Fruit fly (Drosophila melanogaster): ENCODE results near the gene CG43335.
A peak's percentile ranks its signal among the peaks of the same experiment; 100 is the strongest.

Gene CG43335

dm6 chr3R:15676186-15677073 is 41.2 kb downstream of the CG43335 start (continued):
- TF ChIP-seq chif (GFP tag; optimal IDR thresholded peaks at IDR 0.05), result peak in 1 of 2 experiments; percentile 60

DNA sequence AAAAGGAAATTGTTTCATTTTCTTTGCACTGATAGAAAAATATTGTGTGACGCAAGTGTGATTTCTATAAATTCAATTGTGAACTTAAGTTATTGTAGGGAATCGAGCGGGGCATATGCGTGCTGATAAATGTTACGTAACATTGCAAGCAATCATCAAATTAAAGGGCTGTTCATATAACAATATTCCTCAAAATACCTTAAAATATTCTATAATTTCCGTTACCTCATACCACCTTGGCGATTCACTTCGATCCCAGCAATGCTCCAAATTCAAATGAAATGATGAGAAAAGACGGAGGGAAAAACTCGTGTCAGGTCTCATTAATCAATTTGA is 41.8 kb downstream of the CG43335 start:
- TF ChIP-seq dan (GFP tag; IDR thresholded peaks at IDR 0.05) (no peak), cwo (GFP tag; optimal IDR thresholded peaks at IDR 0.05) (no peak), HHEX (GFP tag; optimal IDR thresholded peaks at IDR 0.05) (no peak), CHES-1-like (GFP tag; optimal IDR thresholded peaks at IDR 0.05) (no peak), Ets97D (GFP tag; optimal IDR thresholded peaks at IDR 0.05) (no peak), Vsx1 (GFP tag; optimal IDR thresholded peaks at IDR 0.05) (no peak), croc (GFP tag; conservative IDR thresholded peaks at IDR 0.05) (no peak), inv (GFP tag; IDR thresholded peaks at IDR 0.05; ENCODE audit: partially characterized antibody) (no peak), CG4404 (GFP tag; IDR thresholded peaks at IDR 0.05) (no peak), CG13123 (GFP tag; optimal IDR thresholded peaks at IDR 0.05) (no peak), Dip3 (GFP tag; optimal IDR thresholded peaks at IDR 0.05) (no peak), Jarid2 (GFP tag; optimal IDR thresholded peaks at IDR 0.05) (no peak), CG33213 (GFP tag; optimal IDR thresholded peaks at IDR 0.05) (no peak), CG8478 (optimal IDR thresholded peaks at IDR 0.05) (no peak), CG12744 (GFP tag; optimal IDR thresholded peaks at IDR 0.05) (no peak), CG16815 (GFP tag; optimal IDR thresholded peaks at IDR 0.05) (no peak), PHDP (tag; optimal IDR thresholded peaks at IDR 0.05) (no peak), eve (GFP tag; optimal IDR thresholded peaks at IDR 0.05) (peak in 1 of 2 experiments; percentile 75), slp2 (GFP tag; optimal IDR thresholded peaks at IDR 0.05) (no peak), Sox102F (GFP tag; optimal IDR thresholded peaks at IDR 0.05) (peak; percentile 9), phol (tag; optimal IDR thresholded peaks at IDR 0.05) (no peak), HLH3B (GFP tag; IDR thresholded peaks at IDR 0.05) (no peak), NFAT (GFP tag; IDR thresholded peaks at IDR 0.05) (no peak), Fer2 (tag; optimal IDR thresholded peaks at IDR 0.05) (no peak), Stat92E (GFP tag; optimal IDR thresholded peaks at IDR 0.05) (no peak), CG18476 (GFP tag; optimal IDR thresholded peaks at IDR 0.05) (no peak), CG3281 (GFP tag; optimal IDR thresholded peaks at IDR 0.05) (no peak), CG6254 (GFP tag; optimal IDR thresholded peaks at IDR 0.05) (no peak), CG10274 (GFP tag; optimal IDR thresholded peaks at IDR 0.05) (peak; percentile 4), CG7556 (GFP tag; optimal IDR thresholded peaks at IDR 0.05) (no peak), Ravus (GFP tag; IDR thresholded peaks at IDR 0.05) (no peak), CG6683 (GFP tag; optimal IDR thresholded peaks at IDR 0.05) (no peak), CG3847 (GFP tag; IDR thresholded peaks at IDR 0.05) (no peak), lov (optimal IDR thresholded peaks at IDR 0.05) (no peak), lov (GFP tag; IDR thresholded peaks at IDR 0.05) (0 out of 3 replicates have a peak, but pooled peaks have one; percentile 25), Xbp1 (GFP tag; optimal IDR thresholded peaks at IDR 0.05) (no peak), bab2 (GFP tag; optimal IDR thresholded peaks at IDR 0.05) (no peak), Pdp1 (GFP tag; optimal IDR thresholded peaks at IDR 0.05) (peak in 1 of 2 experiments; percentile 97), Xrp1 (GFP tag; IDR thresholded peaks at IDR 0.05) (no peak), lmd (GFP tag; IDR thresholded peaks at IDR 0.05) (0 out of 2 replicates have a peak, but pooled peaks have one; percentile 13), CG5180 (GFP tag; optimal IDR thresholded peaks at IDR 0.05) (no peak)
